Worm (Caenorhabditis elegans) whole organism, L4/young adult: Measurements from ENCODE around the gene Y43C5A.4.
"Not testable (repeated sequence)": the region's sequence is repeated elsewhere in the genome, so short reads cannot be mapped to it uniquely, and the experiment has no call there.

ENCODE experiments used
- W03F9.2 ChIP-seq: fragments of 150-350 bp; optimal IDR thresholded peaks from 2 replicates; lab custom pipeline; 2014; ENCODE audit warnings: missing biosample characterization, missing genetic modification characterization
- dao-5 ChIP-seq: sonication (generic microtip); optimal IDR thresholded peaks from 2 replicates; lab custom pipeline; 2016; ENCODE audit warnings: missing genotype, missing genetic modification characterization, moderate library complexity, missing compliant biosample characterization
- him-1 ChIP-seq: sonication (generic microtip); optimal IDR thresholded peaks from 2 replicates; lab custom pipeline; 2016; ENCODE audit warnings: missing genotype, missing genetic modification reagents, missing genetic modification characterization, missing compliant biosample characterization

Y43C5A.4 gene

DNA sequence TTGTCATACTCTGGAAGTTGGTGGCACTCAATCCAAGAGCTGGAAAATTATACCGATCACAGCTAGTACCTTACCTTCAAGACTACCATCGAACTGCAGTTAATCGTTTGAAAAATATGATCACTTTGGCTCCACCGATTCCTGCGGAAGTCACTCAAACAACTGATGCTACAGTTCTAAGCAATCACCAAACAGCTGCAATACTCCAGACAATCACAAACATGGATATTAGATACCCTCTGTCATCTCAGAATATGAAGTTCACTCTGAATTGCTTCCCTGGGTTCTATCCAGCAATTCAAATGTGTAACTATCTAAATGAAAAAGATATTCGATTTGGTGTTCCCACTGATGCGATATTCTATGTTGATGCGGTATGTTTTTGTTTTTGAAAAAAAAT, 10.8 kb downstream of the Y43C5A.4 start:
- TF ChIP-seq dao-5 (tag; lab: Kevin White, UChicago), result no peak
- no peak for TF ChIP-seq W03F9.2 (tag; lab: Kevin White, UChicago)
- no peak for TF ChIP-seq him-1 (tag; lab: Kevin White, UChicago)

DNA sequence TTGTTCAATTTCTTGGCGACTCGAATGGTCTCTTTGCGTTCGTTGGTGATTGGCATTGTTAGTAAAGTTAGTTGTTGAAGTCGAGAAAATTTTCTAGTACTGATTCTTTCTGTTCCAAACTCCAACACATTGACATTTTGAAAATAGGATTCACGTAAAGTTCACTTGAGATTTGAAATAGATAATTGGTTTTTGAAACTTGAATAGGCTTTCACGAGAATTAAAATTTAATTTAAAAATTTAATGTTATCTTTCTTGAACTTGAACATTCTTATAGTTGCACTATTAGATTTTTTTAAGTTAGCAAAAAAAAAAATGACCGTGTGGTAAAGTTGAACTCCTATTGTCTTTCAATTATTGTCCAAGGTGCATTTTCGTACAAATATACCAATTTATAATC, 16.2 kb downstream of the Y43C5A.4 start, which contains the start of gene R09E10.6:
R09E10.6 (minus strand) TSS at position 101 of the 400 bp plus-strand sequence.
- TF ChIP-seq him-1 (tag; lab: Kevin White, UChicago), result no peak
- no peak for TF ChIP-seq W03F9.2 (tag; lab: Kevin White, UChicago)
- no peak for TF ChIP-seq dao-5 (tag; lab: Kevin White, UChicago)

DNA sequence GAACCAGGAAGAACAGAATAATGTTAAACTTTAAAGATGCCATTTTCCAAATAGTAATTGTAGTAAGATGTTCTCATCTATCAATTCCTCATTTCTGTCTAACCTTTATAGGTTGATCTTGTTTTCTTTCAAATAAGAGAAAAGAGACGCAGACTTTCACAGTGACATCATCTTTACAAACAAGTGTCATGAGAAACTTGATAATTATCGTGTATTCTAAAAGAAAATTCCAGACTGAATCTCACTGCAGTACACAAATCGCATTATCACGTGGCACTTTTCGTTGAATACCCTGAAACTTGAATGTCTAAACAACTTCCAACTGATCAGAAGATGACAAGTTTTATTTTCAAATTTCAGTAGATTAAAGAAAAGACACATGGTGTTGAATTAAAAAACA, 17.3 kb downstream of the Y43C5A.4 start, which contains the start of gene R09E10.13:
R09E10.13 (minus strand) TSS at position 61 of the 400 bp plus-strand sequence.
- TF ChIP-seq W03F9.2 (tag; lab: Kevin White, UChicago) (no peak), him-1 (tag; lab: Kevin White, UChicago) (no peak), dao-5 (tag; lab: Kevin White, UChicago) (no peak)

DNA sequence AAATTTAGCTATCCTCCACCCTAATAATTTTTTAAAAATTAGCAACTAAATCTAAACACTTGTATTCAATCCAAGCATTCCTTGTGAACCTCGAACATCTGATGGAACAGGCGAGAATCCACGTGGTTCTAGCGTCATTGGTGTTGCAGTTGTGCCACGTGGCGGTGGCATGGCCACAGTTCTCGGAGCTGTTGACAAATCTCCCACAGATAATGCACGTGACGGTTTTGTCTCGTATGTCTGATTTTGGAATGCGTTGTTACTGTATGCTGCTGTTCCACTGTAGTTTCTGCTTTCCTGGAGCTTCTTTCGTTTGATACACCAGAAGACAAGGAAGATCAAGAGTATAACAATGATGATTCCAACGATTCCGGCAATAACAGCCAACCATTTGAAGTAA, 18.2 kb downstream of the Y43C5A.4 start:
- no peak for TF ChIP-seq W03F9.2 (tag; lab: Kevin White, UChicago)
- TF ChIP-seq dao-5 (tag; lab: Kevin White, UChicago), result no peak
- no peak for TF ChIP-seq him-1 (tag; lab: Kevin White, UChicago)

DNA sequence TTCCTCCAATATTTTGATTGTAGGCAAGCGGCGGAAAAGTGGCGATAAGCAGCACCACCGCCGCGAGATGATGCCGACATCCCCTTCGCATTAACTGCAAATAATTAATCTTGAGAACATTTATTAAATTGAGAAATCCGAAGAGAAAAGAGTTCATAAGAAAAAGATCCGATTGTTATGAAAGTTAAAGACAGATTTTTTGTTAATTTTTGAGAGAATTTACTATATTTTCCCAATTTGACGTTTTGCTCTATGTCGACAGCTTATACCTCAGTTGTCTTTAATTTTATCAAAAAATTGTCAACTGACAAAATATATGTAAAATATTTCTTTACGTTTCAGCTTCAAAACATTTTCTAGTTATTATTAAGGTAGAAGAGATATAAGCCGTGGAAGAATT, 24.4 kb downstream of the Y43C5A.4 start, which contains the start of gene R09E10.5:
R09E10.5 (minus strand) TSS at position 101 of the 400 bp plus-strand sequence.
- TF ChIP-seq W03F9.2 (tag; lab: Kevin White, UChicago), result no peak
- no peak for TF ChIP-seq him-1 (tag; lab: Kevin White, UChicago)
- TF ChIP-seq dao-5 (tag; lab: Kevin White, UChicago), result no peak

DNA sequence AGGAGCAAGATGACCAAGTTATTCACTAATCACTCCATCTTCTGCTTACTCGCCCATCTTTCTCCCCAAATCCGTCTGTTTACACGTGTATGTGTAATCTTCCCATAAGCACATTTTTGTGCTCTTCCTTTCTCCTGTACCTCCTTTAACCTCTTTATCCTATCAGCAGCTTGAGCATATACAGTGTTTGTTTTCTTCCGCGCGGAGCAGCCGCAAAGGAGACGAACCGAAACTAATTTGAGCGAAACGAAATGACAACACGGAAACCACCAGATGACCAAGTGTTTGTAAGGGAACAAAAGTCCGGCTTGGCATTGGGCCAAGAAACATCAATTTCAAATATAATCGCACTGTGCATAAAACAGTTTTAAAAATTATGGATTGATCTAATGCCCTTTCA, 26.6 kb downstream of the Y43C5A.4 start:
- TF ChIP-seq him-1 (tag; lab: Kevin White, UChicago) (no peak), dao-5 (tag; lab: Kevin White, UChicago) (no peak), W03F9.2 (tag; lab: Kevin White, UChicago) (no peak)

DNA sequence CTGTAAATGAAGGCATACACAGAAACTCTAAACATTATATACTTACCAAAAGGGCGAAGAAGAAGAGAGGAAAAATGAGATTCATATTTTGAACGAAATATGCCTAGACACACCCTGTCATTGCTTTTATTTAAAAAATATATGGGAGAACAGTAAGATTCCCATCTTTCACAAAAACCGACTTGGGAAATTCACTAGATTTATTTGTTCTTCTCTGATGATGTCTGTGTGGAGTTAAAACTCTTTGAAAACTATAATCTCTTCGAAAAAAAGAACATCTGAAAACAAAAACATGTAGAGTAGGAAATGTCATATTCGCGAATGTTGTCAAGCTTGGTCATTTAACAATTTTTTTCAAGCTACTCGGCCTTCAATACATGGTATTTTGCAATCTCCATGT, 32.5 kb downstream of the Y43C5A.4 start, which contains the start of gene R09E10.8:
R09E10.8 (minus strand) TSS at position 101 of the 400 bp plus-strand sequence.
- no peak for TF ChIP-seq dao-5 (tag; lab: Kevin White, UChicago)
- no peak for TF ChIP-seq W03F9.2 (tag; lab: Kevin White, UChicago)
- TF ChIP-seq him-1 (tag; lab: Kevin White, UChicago), result no peak

DNA sequence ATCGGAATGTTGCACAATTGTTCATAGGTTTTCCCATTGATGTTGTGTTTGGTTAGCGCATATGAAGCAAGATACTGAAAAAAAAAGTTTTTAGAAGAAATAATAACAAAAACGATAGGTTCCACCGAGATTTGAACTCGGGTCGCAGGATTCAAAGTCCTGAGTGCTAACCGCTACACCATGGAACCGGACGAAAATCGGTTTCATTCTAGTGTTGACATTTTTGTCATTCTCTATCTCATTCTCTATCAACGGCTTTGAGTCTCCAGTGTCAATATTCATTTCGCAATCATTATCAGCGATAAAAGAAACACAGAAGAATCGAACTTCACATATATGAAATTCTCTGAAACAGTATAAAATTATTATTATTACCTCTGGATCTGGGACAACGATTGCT, 33.3 kb downstream of the Y43C5A.4 start:
- TF ChIP-seq him-1 (tag; lab: Kevin White, UChicago) (no peak), dao-5 (tag; lab: Kevin White, UChicago) (no peak), W03F9.2 (tag; lab: Kevin White, UChicago) (no peak)

DNA sequence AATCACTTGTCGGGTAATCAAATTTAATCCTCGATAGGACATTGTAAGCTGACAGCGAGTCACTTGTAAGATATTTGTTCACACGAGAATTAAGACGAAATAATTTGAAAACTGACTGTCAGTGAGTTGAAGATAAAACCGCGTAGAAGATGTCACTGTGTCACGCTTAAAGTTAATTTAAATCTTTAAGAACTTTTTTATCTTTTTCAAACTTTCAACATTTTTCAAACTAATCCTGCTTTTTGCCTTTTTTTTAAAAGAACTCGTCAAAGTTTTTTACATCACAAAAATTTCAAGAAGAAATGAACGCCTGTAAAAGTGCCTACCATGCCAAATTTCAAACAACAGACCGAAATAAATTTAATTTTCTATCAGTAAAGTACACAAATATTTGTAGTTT, 35.7 kb downstream of the Y43C5A.4 start, which contains the start of gene acs-18:
acs-18 (minus strand) TSS at position 101 of the 400 bp plus-strand sequence.
- TF ChIP-seq dao-5 (tag; lab: Kevin White, UChicago) (no peak), him-1 (tag; lab: Kevin White, UChicago) (no peak), W03F9.2 (tag; lab: Kevin White, UChicago) (no peak)

DNA sequence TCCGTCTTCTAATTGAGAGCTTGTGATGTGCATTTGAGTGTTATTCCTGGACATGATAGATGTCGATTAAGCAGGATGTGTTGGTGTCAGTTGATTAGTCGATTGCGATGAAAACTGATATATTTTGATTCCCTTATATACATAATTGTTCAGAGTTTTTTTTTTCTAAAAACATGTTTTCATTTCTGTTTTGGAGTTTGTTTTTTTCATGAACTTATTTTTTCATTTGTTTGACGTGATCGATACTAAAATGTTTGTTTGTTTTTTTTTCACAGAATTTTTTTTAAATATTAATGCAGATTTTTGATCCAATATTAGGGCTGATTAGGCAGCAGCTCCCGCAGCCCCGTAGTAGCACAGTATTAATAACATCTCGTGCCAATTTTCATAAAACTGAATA, 40.4 kb downstream of the Y43C5A.4 start, which contains the start of gene R09E10.2:
R09E10.2 (minus strand) TSS at position 101 of the 400 bp plus-strand sequence.
- TF ChIP-seq him-1 (tag; lab: Kevin White, UChicago), result no peak
- TF ChIP-seq W03F9.2 (tag; lab: Kevin White, UChicago), result no peak
- TF ChIP-seq dao-5 (tag; lab: Kevin White, UChicago), result no peak

DNA sequence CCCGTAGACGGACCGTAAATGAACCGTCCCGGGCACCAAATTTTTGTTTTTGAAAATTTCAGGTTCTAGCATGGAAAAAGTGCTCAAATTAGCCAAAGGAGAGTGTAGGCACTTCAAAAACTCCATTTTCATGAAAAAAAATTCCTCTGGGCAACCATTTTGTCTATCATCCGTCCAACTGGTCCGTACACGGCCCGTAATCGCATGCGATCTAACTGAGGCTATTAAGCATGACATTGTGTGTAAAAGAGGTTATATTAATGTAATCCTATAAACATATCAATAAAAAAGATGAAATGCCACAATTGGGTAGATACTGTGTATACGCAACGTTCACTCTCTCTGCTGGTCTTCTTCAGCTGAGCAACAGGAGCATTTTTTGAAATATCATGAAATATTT, 44.8 kb downstream of the Y43C5A.4 start, which contains the start of gene R09E10.1:
R09E10.1 (minus strand) TSS at position 101 of the 400 bp plus-strand sequence.
- TF ChIP-seq him-1, dao-5, W03F9.2 (tag; lab: Kevin White, UChicago): not testable (repeated sequence)
